Fruit fly (Drosophila melanogaster) whole organism, embryonic: Measurements from ENCODE around the gene L2HGDH.

ENCODE experiments used
- Awh ChIP-seq: fragments of 200-800 bp; sonication (Bioruptor generic); IDR thresholded peaks from 2 replicates; pipeline ENCODE4, ENCODE4 v1.3.6; 2022; ENCODE audit warnings: missing biosample characterization, missing genetic modification characterization
- CG1024 ChIP-seq: fragments of 200-800 bp; sonication (Bioruptor generic); IDR thresholded peaks from 2 replicates; pipeline ENCODE4 v1.3.6; 2022; ENCODE audit warnings: missing biosample characterization, missing genetic modification characterization
- CG10267 ChIP-seq: fragments of 200-800 bp; sonication (Bioruptor generic); optimal IDR thresholded peaks from 2 replicates; lab custom pipeline; 2018; ENCODE audit warnings: missing biosample characterization, mild to moderate bottlenecking, missing genetic modification characterization, moderate library complexity
- CG10274 ChIP-seq: fragments of 200-800 bp; sonication (Bioruptor generic); optimal IDR thresholded peaks from 3 replicates; lab custom pipeline; 2017; ENCODE audit warnings: missing biosample characterization, mild to moderate bottlenecking, missing genetic modification characterization
- CG10321 ChIP-seq: fragments of 200-800 bp; sonication (Bioruptor generic); IDR thresholded peaks from 2 replicates; pipeline ENCODE4 v1.3.6; 2022; ENCODE audit warnings: missing biosample characterization, missing genetic modification characterization
- CG10959 ChIP-seq: fragments of 200-800 bp; sonication (Bioruptor generic); IDR thresholded peaks from 2 replicates; pipeline ENCODE4 v1.3.6; 2022; ENCODE audit warnings: missing biosample characterization, missing genetic modification characterization
- CG1233 ChIP-seq: fragments of 200-800 bp; sonication (Bioruptor generic); optimal IDR thresholded peaks from 4 replicates; lab custom pipeline; 2018; ENCODE audit warnings: missing biosample characterization, mild to moderate bottlenecking, missing genetic modification characterization
- CG12659 ChIP-seq: fragments of 200-800 bp; sonication (Bioruptor generic); optimal IDR thresholded peaks from 3 replicates; lab custom pipeline; 2017; ENCODE audit warnings: mild to moderate bottlenecking, missing biosample characterization, missing genetic modification reagents, missing genetic modification characterization
- CG12744 ChIP-seq: fragments of 200-800 bp; sonication (Bioruptor generic); optimal IDR thresholded peaks from 2 replicates; lab custom pipeline; 2016; ENCODE audit warnings: missing biosample characterization, missing genetic modification characterization
- CG15011 ChIP-seq: fragments of 200-800 bp; sonication (Bioruptor generic); optimal IDR thresholded peaks from 3 replicates; lab custom pipeline; 2018; ENCODE audit warnings: missing biosample characterization, mild to moderate bottlenecking, missing genetic modification characterization
- CG15269 ChIP-seq: fragments of 200-800 bp; sonication (Bioruptor generic); optimal IDR thresholded peaks from 2 replicates; lab custom pipeline; 2018; ENCODE audit warnings: missing biosample characterization, mild to moderate bottlenecking, missing genetic modification characterization, moderate library complexity
- CG15514 ChIP-seq: fragments of 200-800 bp; sonication (Bioruptor generic); optimal IDR thresholded peaks from 3 replicates; lab custom pipeline; 2017; ENCODE audit warnings: missing biosample characterization, missing genetic modification characterization, mild to moderate bottlenecking, moderate library complexity, missing genetic modification reagents
- CG15601 ChIP-seq: fragments of 200-800 bp; sonication (Bioruptor generic); optimal IDR thresholded peaks from 3 replicates; lab custom pipeline; 2019; ENCODE audit warnings: missing biosample characterization, mild to moderate bottlenecking, missing genetic modification characterization, moderate library complexity
- CG17612 ChIP-seq: fragments of 200-800 bp; sonication (Bioruptor generic); IDR thresholded peaks from 2 replicates; pipeline ENCODE4 v1.3.6; 2022; ENCODE audit warnings: missing biosample characterization, missing genetic modification characterization
- CG18619 ChIP-seq: fragments of 200-800 bp; sonication (Bioruptor generic); optimal IDR thresholded peaks from 3 replicates; lab custom pipeline; 2017; ENCODE audit warnings: missing biosample characterization, mild to moderate bottlenecking, missing genetic modification characterization
- CG2129 ChIP-seq: fragments of 200-800 bp; sonication (Bioruptor generic); IDR thresholded peaks from 2 replicates; pipeline ENCODE4 v1.3.6; 2022; ENCODE audit warnings: missing biosample characterization, missing genetic modification characterization; ENCODE audit not compliant: partially characterized antibody
- CG32767 ChIP-seq: fragments of 200-800 bp; sonication (Bioruptor generic); IDR thresholded peaks from 2 replicates; pipeline ENCODE4 v1.3.6; 2022; ENCODE audit warnings: missing biosample characterization, missing genetic modification characterization
- CG3838 ChIP-seq: fragments of 200-800 bp; sonication (Bioruptor generic); optimal IDR thresholded peaks from 3 replicates; lab custom pipeline; 2016; ENCODE audit warnings: missing biosample characterization, missing genetic modification characterization
- CG4424 ChIP-seq: fragments of 200-800 bp; sonication (Bioruptor generic); optimal IDR thresholded peaks from 3 replicates; lab custom pipeline; 2016; ENCODE audit warnings: missing biosample characterization, missing genetic modification characterization
- CG4707 ChIP-seq: fragments of 200-800 bp; sonication (Bioruptor generic); optimal IDR thresholded peaks from 2 replicates; lab custom pipeline; 2018; ENCODE audit warnings: missing biosample characterization, mild to moderate bottlenecking, missing genetic modification characterization, moderate library complexity
- CG4854 ChIP-seq: fragments of 200-800 bp; sonication (Bioruptor generic); optimal IDR thresholded peaks from 2 replicates; lab custom pipeline; 2016; ENCODE audit warnings: missing biosample characterization, missing genetic modification characterization, inconsistent platforms
- CG5180 ChIP-seq: fragments of 200-800 bp; sonication (Bioruptor generic); optimal IDR thresholded peaks from 3 replicates; lab custom pipeline; 2017; ENCODE audit warnings: missing biosample characterization, missing genetic modification characterization, mild to moderate bottlenecking, moderate library complexity, missing genetic modification reagents
- CG6272 ChIP-seq: fragments of 200-800 bp; sonication (Bioruptor generic); IDR thresholded peaks from 2 replicates; pipeline ENCODE4 v1.3.6; 2022; ENCODE audit warnings: missing biosample characterization, missing genetic modification characterization
- Deaf1 ChIP-seq: fragments of 200-800 bp; optimal IDR thresholded peaks from 3 replicates; lab custom pipeline; 2019; ENCODE audit warnings: missing biosample characterization, mild to moderate bottlenecking, missing genetic modification characterization, moderate library complexity
- Dip2 ChIP-seq: fragments of 200-800 bp; sonication (Bioruptor generic); IDR thresholded peaks from 2 replicates; pipeline ENCODE4 v1.3.6; 2022; ENCODE audit warnings: missing biosample characterization, missing genetic modification characterization
- Kr ChIP-seq: fragments of 200-800 bp; sonication (Bioruptor generic); optimal IDR thresholded peaks from 2 replicates; lab custom pipeline; 2017; ENCODE audit warnings: missing biosample characterization, mild to moderate bottlenecking, missing genetic modification characterization
- Meics ChIP-seq: fragments of 200-800 bp; sonication (Bioruptor generic); optimal IDR thresholded peaks from 2 replicates; lab custom pipeline; 2017; ENCODE audit warnings: missing biosample characterization, mild to moderate bottlenecking, missing genetic modification characterization
- Oli ChIP-seq: fragments of 200-800 bp; sonication (Bioruptor generic); optimal IDR thresholded peaks from 2 replicates; lab custom pipeline; 2018; ENCODE audit warnings: missing biosample characterization, mild to moderate bottlenecking, missing genetic modification characterization, moderate library complexity
- Pdp1 ChIP-seq, 2 experiments: fragments of 200-800 bp; sonication (Bioruptor generic); optimal IDR thresholded peaks; 3 replicates each; lab custom pipeline; 2016; ENCODE audit warnings: missing biosample characterization in 2 of 2, missing genetic modification characterization in 2 of 2, mild to moderate bottlenecking in 1 of 2, moderate library complexity in 1 of 2
- Ptx1 ChIP-seq: fragments of 200-800 bp; sonication (Bioruptor generic); IDR thresholded peaks from 2 replicates; pipeline ENCODE4 v1.3.6; 2022; ENCODE audit warnings: missing biosample characterization, missing genetic modification characterization
- Trl ChIP-seq, 3 experiments: fragments of >200 bp in 2 of 3; fragments of 200-800 bp in 1 of 3; sonication (Bioruptor generic) in 1 of 3; optimal IDR thresholded peaks; 2 replicates in 1 of 3; 3 replicates in 2 of 3; lab custom pipeline; 2016 to 2017; ENCODE audit warnings: missing biosample characterization in 1 of 3, missing genetic modification characterization in 1 of 3
- abd-A ChIP-seq: fragments of 200-800 bp; sonication (Bioruptor generic); optimal IDR thresholded peaks from 3 replicates; lab custom pipeline; 2019; ENCODE audit warnings: missing biosample characterization, mild to moderate bottlenecking, missing genetic modification characterization, moderate library complexity
- ac ChIP-seq: fragments of 200-800 bp; sonication (Bioruptor generic); optimal IDR thresholded peaks from 3 replicates; lab custom pipeline; 2017; ENCODE audit warnings: missing biosample characterization, mild to moderate bottlenecking, missing genetic modification characterization
- dpn ChIP-seq, 2 experiments: fragments of 200-800 bp; sonication (Bioruptor generic); optimal IDR thresholded peaks; 3 replicates each; lab custom pipeline; 2016; ENCODE audit warnings: missing biosample characterization in 2 of 2, missing genetic modification characterization in 2 of 2
- dysf ChIP-seq: fragments of 200-800 bp; sonication (Bioruptor generic); IDR thresholded peaks from 3 replicates; pipeline ENCODE4 v1.3.6; 2022; ENCODE audit warnings: missing biosample characterization, missing genetic modification characterization
- gcm ChIP-seq: fragments of 200-800 bp; sonication (Bioruptor generic); optimal IDR thresholded peaks from 2 replicates; lab custom pipeline; 2019; ENCODE audit warnings: missing biosample characterization, mild to moderate bottlenecking, missing genetic modification characterization, moderate library complexity
- hkb ChIP-seq, 2 experiments: fragments of 200-800 bp in 1 of 2; fragments of >200 bp in 1 of 2; sonication (Bioruptor generic) in 1 of 2; IDR thresholded peaks in 1 of 2; optimal IDR thresholded peaks in 1 of 2; 2 replicates each; pipeline versions ENCODE4 v1.3.6 to Lab custom; 2017 to 2022; ENCODE audit warnings: missing biosample characterization in 1 of 2, missing genetic modification characterization in 1 of 2
- lmd ChIP-seq: fragments of 200-800 bp; sonication (Bioruptor generic); IDR thresholded peaks from 2 replicates; pipeline ENCODE4 v1.3.6; 2022; ENCODE audit warnings: missing biosample characterization, missing genetic modification characterization
- lola ChIP-seq, 3 experiments: fragments of >200 bp in 2 of 3; fragments of 200-800 bp in 1 of 3; sonication (Bioruptor generic) in 1 of 3; optimal IDR thresholded peaks; 2 replicates each; lab custom pipeline; 2017 to 2019; ENCODE audit warnings: missing biosample characterization in 3 of 3, missing genetic modification characterization in 3 of 3, mild to moderate bottlenecking in 1 of 3, moderate library complexity in 1 of 3
- lov ChIP-seq, 2 experiments: fragments of 200-800 bp in 1 of 2; fragments of >200 bp in 1 of 2; sonication (Bioruptor generic) in 1 of 2; IDR thresholded peaks in 1 of 2; optimal IDR thresholded peaks in 1 of 2; 2 replicates in 1 of 2; 3 replicates in 1 of 2; pipeline versions ENCODE4 v1.3.6 to Lab custom; 2017 to 2022; ENCODE audit warnings: missing biosample characterization in 1 of 2, missing genetic modification characterization in 1 of 2
- nerfin-1 ChIP-seq: fragments of 200-800 bp; sonication (Bioruptor generic); optimal IDR thresholded peaks from 3 replicates; lab custom pipeline; 2019; ENCODE audit warnings: missing biosample characterization, mild to moderate bottlenecking, missing genetic modification characterization, moderate library complexity
- nom ChIP-seq: fragments of 200-800 bp; sonication (Bioruptor generic); optimal IDR thresholded peaks from 2 replicates; lab custom pipeline; 2017; ENCODE audit warnings: missing biosample characterization, missing genetic modification characterization, mild to moderate bottlenecking, moderate library complexity, missing genetic modification reagents
- tio ChIP-seq: fragments of 200-800 bp; sonication (Bioruptor generic); optimal IDR thresholded peaks from 2 replicates; lab custom pipeline; 2017; ENCODE audit warnings: missing biosample characterization, missing genetic modification characterization, inconsistent platforms
- tll ChIP-seq, 2 experiments: fragments of 200-800 bp in 1 of 2; fragments of >200 bp in 1 of 2; sonication (Bioruptor generic) in 1 of 2; optimal IDR thresholded peaks; 2 replicates each; lab custom pipeline; 2017 to 2019; ENCODE audit warnings: missing biosample characterization in 2 of 2, missing genetic modification characterization in 2 of 2, mild to moderate bottlenecking in 1 of 2, moderate library complexity in 1 of 2
- wdn ChIP-seq: fragments of 200-800 bp; sonication (Bioruptor generic); IDR thresholded peaks from 2 replicates; pipeline ENCODE4 v1.3.6; 2022; ENCODE audit warnings: missing biosample characterization, missing genetic modification characterization

L2HGDH gene

dm6 chr2L:18954255-18954715, 20.0 kb downstream of the L2HGDH start, which contains the start of gene CG10621 (continued):
- TF ChIP-seq CG1233 (GFP tag; lab: Kevin White, UChicago) (no peak), gcm (GFP tag; lab: Kevin White, UChicago) (no peak), tll (GFP tag; optimal IDR thresholded peaks at IDR 0.05; lab: Kevin White, UChicago) (no peak), CG10959 (GFP tag; lab: Robert Waterston, UW) (no peak), CG32767 (GFP tag; lab: Robert Waterston, UW) (no peak), CG17612 (GFP tag; lab: Robert Waterston, UW) (no peak), Dip2 (GFP tag; lab: Robert Waterston, UW) (no peak), CG1024 (GFP tag; lab: Robert Waterston, UW) (no peak), CG5180 (GFP tag; lab: Kevin White, UChicago) (no peak), CG4707 (GFP tag; lab: Kevin White, UChicago) (no peak), CG18619 (GFP tag; lab: Kevin White, UChicago) (no peak), nom (peak; percentile 36), lmd (GFP tag; lab: Robert Waterston, UW) (no peak), CG10274 (no peak), CG15011 (GFP tag; lab: Kevin White, UChicago) (no peak), Awh (GFP tag; lab: Robert Waterston, UW) (no peak), CG10321 (GFP tag; lab: Robert Waterston, UW) (no peak), CG12744 (GFP tag; lab: Kevin White, UChicago) (no peak)
- TF ChIP-seq, all 482 proteins: peak for 42

dm6 chr2L:18953512-18954254, 20.6 kb downstream of the L2HGDH start:
- TF ChIP-seq Meics (GFP tag; lab: Kevin White, UChicago) (peak; percentile 73), dysf (GFP tag; lab: Robert Waterston, UW) (peak; percentile 59; the same call in 1 of the 3 replicates), ac (GFP tag; lab: Kevin White, UChicago) (no peak), abd-A (tag; lab: Kevin White, UChicago) (no peak), CG4854 (no peak), CG2129 (no peak), CG4424 (no peak), Deaf1 (tag; lab: Kevin White, UChicago) (peak; percentile 25), Oli (peak; percentile 10), CG15514 (GFP tag; lab: Kevin White, UChicago) (no peak), tio (no peak), Pdp1 (GFP tag; optimal IDR thresholded peaks at IDR 0.05; lab: Kevin White, UChicago) (peak in 1 of 2 experiments; percentile 89), CG6272 (GFP tag; lab: Robert Waterston, UW) (no peak), lov (optimal IDR thresholded peaks at IDR 0.05; lab: Kevin White, UChicago) (no peak), lov (GFP tag; IDR thresholded peaks at IDR 0.05; lab: Robert Waterston, UW) (no peak), wdn (GFP tag; lab: Robert Waterston, UW) (no peak), CG15601 (no peak), CG3838 (GFP tag; lab: Kevin White, UChicago) (no peak), CG15269 (tag; lab: Kevin White, UChicago) (peak; percentile 47), CG12659 (GFP tag; lab: Kevin White, UChicago) (peak; percentile 58), Trl (optimal IDR thresholded peaks at IDR 0.05; lab: Kevin White, UChicago) (no peak), Trl (GFP tag; optimal IDR thresholded peaks at IDR 0.05; lab: Kevin White, UChicago) (no peak), hkb (optimal IDR thresholded peaks at IDR 0.05; lab: Kevin White, UChicago) (no peak), hkb (GFP tag; IDR thresholded peaks at IDR 0.05; lab: Robert Waterston, UW) (no peak), Kr (GFP tag; lab: Kevin White, UChicago) (no peak), dpn (GFP tag; optimal IDR thresholded peaks at IDR 0.05; lab: Kevin White, UChicago) (peak in 1 of 2 experiments; percentile 10), lola (GFP tag; optimal IDR thresholded peaks at IDR 0.05; lab: Kevin White, UChicago) (peak in 1 of 3 experiments; percentile 21), CG10267 (tag; lab: Kevin White, UChicago) (peak; percentile 13), Ptx1 (0 out of 2 replicates have a peak, but pooled peaks have one; percentile 13), nerfin-1 (tag; lab: Kevin White, UChicago) (no peak)
